Worm (Caenorhabditis elegans): ENCODE data around the gene F20B6.9.

DNA sequence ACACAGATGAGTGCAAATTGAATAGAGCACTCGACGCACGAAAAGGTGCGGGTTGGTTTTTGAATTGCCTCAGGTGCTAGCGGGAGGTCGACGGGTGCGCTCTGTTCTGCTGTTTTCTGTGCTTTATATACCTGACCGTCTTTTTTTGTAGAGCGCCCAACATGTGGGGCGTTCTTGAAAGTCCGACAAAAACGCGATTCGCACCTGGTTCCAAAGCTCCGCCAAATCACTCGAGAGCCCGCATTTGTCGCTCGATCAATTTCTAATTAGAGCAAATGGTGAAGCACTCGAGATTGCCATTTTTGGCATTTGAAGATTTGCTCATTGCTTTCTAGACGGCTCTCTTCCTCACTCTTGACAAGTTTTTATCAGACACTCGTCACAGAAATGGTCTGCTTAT is 29.9 kb downstream of the F20B6.9 start, which contains the start of gene ZK470.6:
- TF ChIP-seq C38D4.7 (GFP tag; optimal IDR thresholded peaks at IDR 0.05) (no peak), ceh-2 (tag; optimal IDR thresholded peaks at IDR 0.05) (no peak), nfya-1 (tag; optimal IDR thresholded peaks at IDR 0.05) (no peak), unc-55 (GFP tag; optimal IDR thresholded peaks at IDR 0.05) (no peak), F13H6.1 (tag; optimal IDR thresholded peaks at IDR 0.05) (no peak), fkh-6 (tag; optimal IDR thresholded peaks at IDR 0.05) (no peak), eyg-1 (tag; optimal IDR thresholded peaks at IDR 0.05) (no peak), ahr-1 (tag; optimal IDR thresholded peaks at IDR 0.05) (no peak), T23F11.4 (GFP tag; optimal IDR thresholded peaks at IDR 0.05) (no peak), fkh-10 (GFP tag; optimal IDR thresholded peaks at IDR 0.05) (no peak)

Data from whole organism, late embryonic.